Worm (Caenorhabditis elegans): ENCODE results near the gene clec-149.

DNA sequence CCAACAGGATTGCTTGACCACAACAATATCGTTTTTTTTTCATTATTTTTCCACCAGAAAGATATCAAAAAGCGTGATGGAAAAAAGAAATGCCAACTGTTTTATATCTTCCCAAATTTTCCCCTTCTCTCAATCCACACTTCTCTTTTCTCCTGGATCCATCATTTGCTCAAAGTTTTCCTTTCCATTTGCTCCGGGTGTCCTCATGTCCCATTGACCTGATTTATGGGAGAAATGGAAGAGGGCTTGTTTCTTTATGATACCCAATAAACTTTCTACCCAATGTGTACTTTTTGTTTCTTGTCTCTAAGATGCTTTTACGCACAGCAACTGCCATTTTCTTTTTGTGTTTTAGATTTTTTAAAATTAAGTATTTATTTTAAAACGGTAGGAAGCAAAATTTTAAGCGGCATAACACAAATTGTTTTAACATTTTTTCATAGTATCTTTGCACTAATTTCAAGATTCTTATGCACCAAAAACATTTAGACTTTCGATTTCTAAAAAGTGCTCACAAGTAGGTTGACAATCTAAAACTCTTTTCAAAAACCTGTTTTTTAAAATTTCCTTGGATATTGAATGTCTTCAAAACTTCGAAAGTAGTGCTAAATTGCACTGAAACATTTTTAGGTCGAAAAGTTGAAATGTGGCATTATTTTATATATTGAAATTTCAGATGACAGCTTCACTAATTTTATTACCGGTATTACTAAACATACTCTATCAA lies at the start of gene clec-149:
- TF ChIP-seq fkh-10 (GFP tag; optimal IDR thresholded peaks at IDR 0.05) (no peak), ama-1 (optimal IDR thresholded peaks at IDR 0.05) (no peak), nhr-11 (tag; optimal IDR thresholded peaks at IDR 0.05) (no peak), sox-4 (tag; optimal IDR thresholded peaks at IDR 0.05) (no peak), pqm-1 (tag; optimal IDR thresholded peaks at IDR 0.05) (no peak), K02D7.2 (tag; optimal IDR thresholded peaks at IDR 0.05) (no peak), ttx-3 (tag; optimal IDR thresholded peaks at IDR 0.05) (no peak), unc-86 (tag; optimal IDR thresholded peaks at IDR 0.05) (no peak), ceh-45 (GFP tag; IDR thresholded peaks at IDR 0.05) (no peak), dve-1 (tag; optimal IDR thresholded peaks at IDR 0.05) (no peak), tbx-2 (tag; optimal IDR thresholded peaks at IDR 0.05) (no peak), sdc-2 (tag; optimal IDR thresholded peaks at IDR 0.05) (no peak), F13H6.1 (tag; optimal IDR thresholded peaks at IDR 0.05) (no peak)

All from whole organism, late embryonic.